In genomic region chrX:2765440-2765839, dm6 we compare ENCODE assay signal across 2 fruit fly cellular contexts.
A peak's percentile ranks its signal among the peaks of the same experiment; 100 is the strongest.
TF ChIP-seq lines count a peak whose summit lies in the region.

No protein-coding gene starts in this region.

- TF ChIP-seq CTCF in whole organism, embryonic (GFP tag; optimal IDR thresholded peaks at IDR 0.05; lab: Kevin White, UChicago): no peak

TF ChIP-seq in whole organism, embryonic, 481 proteins besides CTCF, POLR2A, EP300 and RAD21:
- TF ChIP-seq CG18599 (GFP tag; optimal IDR thresholded peaks at IDR 0.05; lab: Kevin White, UChicago): no peak
- TF ChIP-seq Dek (tag; optimal IDR thresholded peaks at IDR 0.05; lab: Kevin White, UChicago): no peak
- TF ChIP-seq Bteb2 (GFP tag; optimal IDR thresholded peaks at IDR 0.05; lab: Kevin White, UChicago): no peak
- TF ChIP-seq CG7271 (tag; optimal IDR thresholded peaks at IDR 0.05; lab: Kevin White, UChicago): no peak
- TF ChIP-seq Trl (optimal IDR thresholded peaks at IDR 0.05; lab: Kevin White, UChicago): peak; percentile 27 to 32
- no peak for TF ChIP-seq Trl (GFP tag; optimal IDR thresholded peaks at IDR 0.05; lab: Kevin White, UChicago)
- TF ChIP-seq chinmo (GFP tag; IDR thresholded peaks at IDR 0.05; lab: Robert Waterston, UW; ENCODE audit: partially characterized antibody): no peak
- TF ChIP-seq CG1832 (GFP tag; optimal IDR thresholded peaks at IDR 0.05; lab: Kevin White, UChicago): peak; percentile 62
- TF ChIP-seq klu (GFP tag; IDR thresholded peaks at IDR 0.05; lab: Robert Waterston, UW): no peak

TF ChIP-seq in whole organism, prepupa, 60 proteins besides CTCF, POLR2A, EP300 and RAD21:
- TF ChIP-seq topi (GFP tag; optimal IDR thresholded peaks at IDR 0.05; lab: Kevin White, UChicago): no peak
- peak; percentile 53 for TF ChIP-seq Eip78C (GFP tag; lab: Kevin White, UChicago)
